Fruit fly (Drosophila melanogaster) whole organism, embryonic: ENCODE data around the gene CG7227.

ENCODE experiments used
- CG11093 ChIP-seq: fragments of 200-800 bp; sonication (Bioruptor generic); IDR thresholded peaks from 3 replicates; pipeline ENCODE4 v1.3.6; 2022; ENCODE audit warnings: missing biosample characterization, missing genetic modification characterization
- CG12104 ChIP-seq: fragments of 200-800 bp; sonication (Bioruptor generic); optimal IDR thresholded peaks from 3 replicates; lab custom pipeline; 2016; ENCODE audit warnings: missing biosample characterization, missing genetic modification characterization
- CG12155 ChIP-seq: fragments of 200-800 bp; sonication (Bioruptor generic); optimal IDR thresholded peaks from 3 replicates; lab custom pipeline; 2016; ENCODE audit warnings: missing biosample characterization, missing genetic modification characterization
- CG12236 ChIP-seq: fragments of 200-800 bp; sonication (Bioruptor generic); optimal IDR thresholded peaks from 2 replicates; lab custom pipeline; 2016; ENCODE audit warnings: missing biosample characterization, missing genetic modification characterization
- CG12744 ChIP-seq: fragments of 200-800 bp; sonication (Bioruptor generic); optimal IDR thresholded peaks from 2 replicates; lab custom pipeline; 2016; ENCODE audit warnings: missing biosample characterization, missing genetic modification characterization
- CG15479 ChIP-seq: fragments of 200-800 bp; sonication (Bioruptor generic); optimal IDR thresholded peaks from 3 replicates; lab custom pipeline; 2019; ENCODE audit warnings: missing biosample characterization, mild to moderate bottlenecking, missing genetic modification characterization, moderate library complexity
- CG1602 ChIP-seq: fragments of 200-800 bp; sonication (Bioruptor generic); optimal IDR thresholded peaks from 3 replicates; lab custom pipeline; 2016; ENCODE audit warnings: missing biosample characterization, missing genetic modification characterization
- CG1647 ChIP-seq: fragments of 200-800 bp; sonication (Bioruptor generic); optimal IDR thresholded peaks from 3 replicates; lab custom pipeline; 2016; ENCODE audit warnings: missing biosample characterization, missing genetic modification characterization
- CG1832 ChIP-seq: fragments of 200-800 bp; sonication (Bioruptor generic); optimal IDR thresholded peaks from 2 replicates; lab custom pipeline; 2017; ENCODE audit warnings: missing biosample characterization, mild to moderate bottlenecking, missing genetic modification characterization, inconsistent platforms
- CG18599 ChIP-seq: fragments of 200-800 bp; sonication (Bioruptor generic); optimal IDR thresholded peaks from 3 replicates; lab custom pipeline; 2017; ENCODE audit warnings: missing biosample characterization, missing genetic modification characterization, mild to moderate bottlenecking, moderate library complexity, missing genetic modification reagents
- CG18619 ChIP-seq: fragments of 200-800 bp; sonication (Bioruptor generic); optimal IDR thresholded peaks from 3 replicates; lab custom pipeline; 2017; ENCODE audit warnings: missing biosample characterization, mild to moderate bottlenecking, missing genetic modification characterization
- CG2712 ChIP-seq: fragments of 200-800 bp; optimal IDR thresholded peaks from 3 replicates; lab custom pipeline; 2019; ENCODE audit warnings: missing biosample characterization, mild to moderate bottlenecking, missing genetic modification characterization, moderate library complexity
- CG32532 ChIP-seq: fragments of 200-800 bp; sonication (Bioruptor generic); IDR thresholded peaks from 2 replicates; pipeline ENCODE4 v1.3.6; 2022; ENCODE audit warnings: missing biosample characterization, missing genetic modification characterization
- CG43689 ChIP-seq: fragments of 200-800 bp; sonication (Bioruptor generic); IDR thresholded peaks from 2 replicates; pipeline ENCODE4 v1.3.6; 2022; ENCODE audit warnings: missing biosample characterization, missing genetic modification characterization
- CG7839 ChIP-seq: fragments of 200-800 bp; sonication (Bioruptor generic); optimal IDR thresholded peaks from 3 replicates; lab custom pipeline; 2018; ENCODE audit warnings: missing biosample characterization, mild to moderate bottlenecking, missing genetic modification characterization, moderate library complexity
- CG7987 ChIP-seq: fragments of 200-800 bp; sonication (Bioruptor generic); optimal IDR thresholded peaks from 2 replicates; lab custom pipeline; 2018; ENCODE audit warnings: missing biosample characterization, mild to moderate bottlenecking, missing genetic modification characterization, moderate library complexity
- CG8290 ChIP-seq, 3 experiments: fragments of 200-800 bp; sonication (Bioruptor generic); optimal IDR thresholded peaks; 2 replicates each; lab custom pipeline; 2016 to 2019; ENCODE audit warnings: missing biosample characterization in 3 of 3, missing genetic modification characterization in 3 of 3, mild to moderate bottlenecking in 2 of 3, moderate library complexity in 1 of 3
- CHES-1-like ChIP-seq: fragments of 200-800 bp; sonication (Bioruptor generic); optimal IDR thresholded peaks from 2 replicates; lab custom pipeline; 2016; ENCODE audit warnings: missing biosample characterization, missing genetic modification characterization
- CkIIα-i1 ChIP-seq: fragments of 200-800 bp; sonication (Bioruptor generic); IDR thresholded peaks from 2 replicates; pipeline ENCODE4 v1.3.6; 2022; ENCODE audit warnings: missing biosample characterization, missing genetic modification characterization
- E2f2 ChIP-seq: fragments of 200-800 bp; sonication (Bioruptor generic); IDR thresholded peaks from 2 replicates; pipeline ENCODE4 v1.3.6; 2022; ENCODE audit warnings: missing biosample characterization, missing genetic modification characterization
- H15 ChIP-seq: fragments of 200-800 bp; sonication (Bioruptor generic); IDR thresholded peaks from 3 replicates; pipeline ENCODE4 v1.3.6; 2022; ENCODE audit warnings: missing biosample characterization, missing genetic modification characterization
- HmgZ ChIP-seq: fragments of 200-800 bp; sonication (Bioruptor generic); optimal IDR thresholded peaks from 2 replicates; lab custom pipeline; 2018; ENCODE audit warnings: missing biosample characterization, mild to moderate bottlenecking, missing genetic modification characterization
- Med ChIP-seq: fragments of 200-800 bp; sonication (Bioruptor generic); peaks from one replicate; lab custom pipeline; 2016; ENCODE audit warnings: missing biosample characterization, missing genetic modification characterization, mild to moderate bottlenecking, inconsistent platforms, moderate library complexity
- Mes4 ChIP-seq: fragments of 200-800 bp; sonication (Bioruptor generic); optimal IDR thresholded peaks from 2 replicates; lab custom pipeline; 2016; ENCODE audit warnings: missing biosample characterization, missing genetic modification characterization
- Neu2 ChIP-seq: fragments of 200-800 bp; sonication (Bioruptor generic); optimal IDR thresholded peaks from 3 replicates; lab custom pipeline; 2016; ENCODE audit warnings: missing biosample characterization, missing genetic modification characterization, borderline replicate concordance
- Rfx ChIP-seq: fragments of 200-800 bp; sonication (Bioruptor generic); IDR thresholded peaks from 2 replicates; pipeline ENCODE4 v1.3.6; 2022; ENCODE audit warnings: missing biosample characterization, missing genetic modification characterization
- ac ChIP-seq: fragments of 200-800 bp; sonication (Bioruptor generic); optimal IDR thresholded peaks from 3 replicates; lab custom pipeline; 2017; ENCODE audit warnings: missing biosample characterization, mild to moderate bottlenecking, missing genetic modification characterization
- al ChIP-seq: fragments of 200-800 bp; sonication (Bioruptor generic); IDR thresholded peaks from 2 replicates; pipeline ENCODE4 v1.3.6; 2022; ENCODE audit warnings: missing biosample characterization, missing genetic modification characterization
- ara ChIP-seq: fragments of 200-800 bp; sonication (Bioruptor generic); IDR thresholded peaks from 2 replicates; pipeline ENCODE4 v1.3.6; 2022; ENCODE audit warnings: missing biosample characterization, missing genetic modification characterization
- bcd ChIP-seq: fragments of 200-800 bp; sonication (Bioruptor generic); optimal IDR thresholded peaks from 2 replicates; lab custom pipeline; 2017; ENCODE audit warnings: missing biosample characterization, mild to moderate bottlenecking, missing genetic modification characterization
- chm ChIP-seq: fragments of 200-800 bp; sonication (Bioruptor generic); IDR thresholded peaks from 2 replicates; pipeline ENCODE4 v1.3.6; 2022; ENCODE audit warnings: missing biosample characterization, missing genetic modification characterization
- crol ChIP-seq: fragments of 200-800 bp; sonication (Bioruptor generic); IDR thresholded peaks from 2 replicates; pipeline ENCODE4 v1.3.6; 2022; ENCODE audit warnings: missing biosample characterization, missing genetic modification characterization
- gro ChIP-seq: fragments of 200-800 bp; sonication (Bioruptor generic); optimal IDR thresholded peaks from 2 replicates; lab custom pipeline; 2016; ENCODE audit warnings: missing biosample characterization, missing genetic modification characterization
- her ChIP-seq: fragments of 200-800 bp; sonication (Bioruptor generic); optimal IDR thresholded peaks from 2 replicates; lab custom pipeline; 2016; ENCODE audit warnings: missing biosample characterization, missing genetic modification characterization
- luna ChIP-seq: fragments of 200-800 bp; sonication (Bioruptor generic); optimal IDR thresholded peaks from 2 replicates; lab custom pipeline; 2016; ENCODE audit warnings: missing biosample characterization, missing genetic modification characterization
- nom ChIP-seq: fragments of 200-800 bp; sonication (Bioruptor generic); optimal IDR thresholded peaks from 2 replicates; lab custom pipeline; 2017; ENCODE audit warnings: missing biosample characterization, missing genetic modification characterization, mild to moderate bottlenecking, moderate library complexity, missing genetic modification reagents
- onecut ChIP-seq: fragments of 200-800 bp; sonication (Bioruptor generic); IDR thresholded peaks from 2 replicates; pipeline ENCODE4 v1.3.6; 2022; ENCODE audit warnings: missing biosample characterization, missing genetic modification characterization
- prd ChIP-seq, 3 experiments: fragments of >200 bp in 2 of 3; fragments of 200-800 bp in 1 of 3; sonication (Bioruptor generic) in 1 of 3; optimal IDR thresholded peaks in 2 of 3; IDR thresholded peaks in 1 of 3; 2 replicates in 2 of 3; 3 replicates in 1 of 3; pipeline versions ENCODE4 v1.3.6 to Lab custom; 2017 to 2022; ENCODE audit warnings: missing biosample characterization in 1 of 3, missing genetic modification characterization in 1 of 3
- pum ChIP-seq: fragments of 200-800 bp; sonication (Bioruptor generic); optimal IDR thresholded peaks from 2 replicates; lab custom pipeline; 2016; ENCODE audit warnings: missing biosample characterization, missing genetic modification characterization
- sima ChIP-seq: fragments of 200-800 bp; sonication (Bioruptor generic); optimal IDR thresholded peaks from 2 replicates; lab custom pipeline; 2016; ENCODE audit warnings: missing biosample characterization, missing genetic modification characterization
- sisA ChIP-seq: fragments of 200-800 bp; sonication (Bioruptor generic); IDR thresholded peaks from 2 replicates; pipeline ENCODE4 v1.3.6; 2022; ENCODE audit warnings: missing biosample characterization, missing genetic modification characterization
- ssp ChIP-seq: fragments of 200-800 bp; sonication (Bioruptor generic); IDR thresholded peaks from 2 replicates; pipeline ENCODE4 v1.3.6; 2022; ENCODE audit warnings: missing biosample characterization, missing genetic modification characterization
- tap ChIP-seq: fragments of 200-800 bp; optimal IDR thresholded peaks from 3 replicates; lab custom pipeline; 2019; ENCODE audit warnings: missing biosample characterization, mild to moderate bottlenecking, missing genetic modification characterization, moderate library complexity
- tin ChIP-seq: fragments of 200-800 bp; sonication (Bioruptor generic); optimal IDR thresholded peaks from 3 replicates; lab custom pipeline; 2016; ENCODE audit warnings: missing biosample characterization, missing genetic modification characterization
- tna ChIP-seq: fragments of 200-800 bp; sonication (Bioruptor generic); IDR thresholded peaks from 2 replicates; pipeline ENCODE4 v1.3.6; 2022; ENCODE audit warnings: missing biosample characterization, missing genetic modification characterization; ENCODE audit not compliant: partially characterized antibody
- tx ChIP-seq: fragments of 200-800 bp; sonication (Bioruptor generic); optimal IDR thresholded peaks from 2 replicates; lab custom pipeline; 2016; ENCODE audit warnings: missing biosample characterization, missing genetic modification characterization
- wdn ChIP-seq: fragments of 200-800 bp; sonication (Bioruptor generic); IDR thresholded peaks from 2 replicates; pipeline ENCODE4 v1.3.6; 2022; ENCODE audit warnings: missing biosample characterization, missing genetic modification characterization

CG7227 gene

DNA sequence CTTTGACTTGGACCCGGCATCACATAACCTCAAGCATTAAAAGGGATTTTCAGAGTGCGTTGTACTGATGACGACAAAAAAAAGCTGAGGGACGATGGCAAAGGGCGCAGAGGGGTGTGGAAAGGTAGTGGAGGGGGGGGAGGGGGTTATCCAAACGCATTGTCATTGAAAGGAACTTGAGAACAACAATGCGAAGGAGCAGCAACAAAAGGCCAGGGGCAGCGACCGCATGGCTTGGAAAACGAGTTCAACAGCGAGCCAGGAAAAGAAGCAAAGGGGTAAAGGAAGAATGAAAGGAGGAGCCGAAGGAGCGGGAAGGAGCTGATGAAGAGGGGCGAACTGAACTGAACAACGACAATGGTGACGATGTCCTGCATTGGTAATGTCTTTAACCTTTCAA, 35.7 kb downstream of the CG7227 start:
- TF ChIP-seq crol (GFP tag; lab: Robert Waterston, UW): peak; percentile 74
- no peak for TF ChIP-seq CG18599 (GFP tag; lab: Kevin White, UChicago)
- TF ChIP-seq nom (GFP tag; lab: Kevin White, UChicago): peak; percentile 25
- TF ChIP-seq Med (GFP tag; lab: Kevin White, UChicago): peak; percentile 10

DNA sequence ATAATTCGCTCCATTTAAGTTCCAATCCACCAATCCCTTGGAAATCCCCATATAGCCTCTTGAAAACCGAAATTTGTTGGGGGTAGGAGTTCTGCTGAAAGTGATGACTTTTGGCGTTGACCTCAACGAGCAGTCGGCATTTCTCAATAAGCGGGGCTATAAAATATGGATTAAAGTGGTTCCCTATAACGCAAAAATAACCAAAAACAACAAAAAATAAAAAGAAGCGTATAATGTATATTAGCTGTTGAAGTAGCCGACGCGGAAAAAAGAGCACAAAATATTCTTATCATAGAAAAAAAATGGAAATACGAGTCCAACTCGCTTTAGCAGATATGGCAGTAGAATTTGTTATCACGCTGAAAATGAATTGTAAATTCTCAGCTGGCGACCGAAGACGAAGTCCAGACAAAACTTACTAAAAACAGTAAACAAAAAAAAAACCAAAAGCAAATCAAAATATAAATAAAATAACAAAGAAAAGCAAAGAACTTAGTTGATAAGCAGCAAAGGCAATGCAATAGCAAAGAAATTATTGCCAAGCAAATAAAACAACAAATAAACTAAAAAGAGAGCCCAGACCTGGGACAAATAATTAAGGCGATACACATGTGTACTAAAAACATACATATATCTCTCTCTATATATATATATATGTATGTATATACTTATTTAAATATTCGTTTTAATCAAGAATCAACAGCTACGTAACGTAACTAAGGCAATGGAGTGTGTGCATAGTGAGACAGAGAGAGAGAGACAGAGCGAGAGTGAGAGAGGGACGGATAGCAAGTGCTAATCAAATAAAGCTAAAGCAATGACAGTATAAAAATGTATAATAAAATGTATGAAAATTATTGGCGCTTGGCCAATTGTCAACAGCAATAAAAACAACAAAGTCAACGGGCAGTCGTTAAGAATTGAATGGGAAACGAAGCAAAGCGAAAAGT, 37.1 kb downstream of the CG7227 start:
- TF ChIP-seq tap (tag; lab: Kevin White, UChicago) (peak; percentile 38), prd (optimal IDR thresholded peaks at IDR 0.05; lab: Kevin White, UChicago) (no peak), prd (GFP tag; IDR thresholded peaks at IDR 0.05; lab: Robert Waterston, UW) (no peak), CG7987 (peak; percentile 90), CG11093 (GFP tag; lab: Robert Waterston, UW) (no peak), CG12236 (GFP tag; lab: Kevin White, UChicago) (no peak), gro (peak; percentile 12), chm (GFP tag; lab: Robert Waterston, UW) (no peak), ac (GFP tag; lab: Kevin White, UChicago) (no peak), CG1832 (GFP tag; lab: Kevin White, UChicago) (no peak), her (no peak), tx (GFP tag; lab: Kevin White, UChicago) (no peak), H15 (no peak), ssp (no peak), pum (GFP tag; lab: Kevin White, UChicago) (no peak), CG12155 (GFP tag; lab: Kevin White, UChicago) (no peak), luna (GFP tag; lab: Kevin White, UChicago) (no peak), sisA (GFP tag; lab: Robert Waterston, UW) (no peak), sima (no peak), CG18619 (peak; percentile 37), wdn (GFP tag; lab: Robert Waterston, UW) (no peak; the same call in 1 of the 2 replicates), CG12744 (no peak), CG12104 (peak; percentile 58), nom (GFP tag; lab: Kevin White, UChicago) (peak; percentile 74), Mes4 (GFP tag; lab: Kevin White, UChicago) (no peak), CkIIα-i1 (GFP tag; lab: Robert Waterston, UW) (no peak), onecut (no peak), al (GFP tag; lab: Robert Waterston, UW) (no peak), CG1647 (peak; percentile 3), CG8290 (GFP tag; optimal IDR thresholded peaks at IDR 0.05; lab: Kevin White, UChicago) (no peak), CG8290 (tag; optimal IDR thresholded peaks at IDR 0.05; lab: Kevin White, UChicago) (peak in 1 of 2 experiments; percentile 46), E2f2 (no peak), bcd (GFP tag; lab: Kevin White, UChicago) (peak; percentile 63), ara (GFP tag; lab: Robert Waterston, UW) (no peak), tna (no peak), Rfx (GFP tag; lab: Robert Waterston, UW) (peak; percentile 58; the same call in 1 of the 2 replicates), tin (GFP tag; lab: Kevin White, UChicago) (no peak), CG7839 (tag; lab: Kevin White, UChicago) (peak; percentile 4), CG43689 (no peak), Neu2 (GFP tag; lab: Kevin White, UChicago) (no peak), CG32532 (GFP tag; lab: Robert Waterston, UW) (peak; percentile 40), CHES-1-like (GFP tag; lab: Kevin White, UChicago) (no peak), CG2712 (tag; lab: Kevin White, UChicago) (peak; percentile 23), CG15479 (GFP tag; lab: Kevin White, UChicago) (no peak), CG1602 (GFP tag; lab: Kevin White, UChicago) (no peak), HmgZ (tag; lab: Kevin White, UChicago) (peak; percentile 57)
